Worm (Caenorhabditis elegans) whole organism, L2 larva: Measurements from ENCODE around the gene rbd-1.

Experiments used
- F13H6.1 ChIP-seq: sonication (generic microtip); optimal IDR thresholded peaks from 2 replicates; lab custom pipeline; 2016; ENCODE audit warnings: missing genetic modification characterization, missing compliant biosample characterization
- R02D3.7 ChIP-seq: fragments of 150-350 bp; optimal IDR thresholded peaks from 2 replicates; lab custom pipeline; 2014; ENCODE audit warnings: missing biosample characterization, missing genetic modification characterization
- ama-1 ChIP-seq: fragments of 150-350 bp; optimal IDR thresholded peaks from 2 replicates; lab custom pipeline; 2018; ENCODE audit warnings: inconsistent platforms
- ceh-82 ChIP-seq: fragments of 150-350 bp; optimal IDR thresholded peaks from 2 replicates; lab custom pipeline; 2014; ENCODE audit warnings: missing biosample characterization, missing genetic modification characterization
- nhr-11 ChIP-seq: fragments of 150-350 bp; optimal IDR thresholded peaks from 2 replicates; lab custom pipeline; 2014; ENCODE audit warnings: missing biosample characterization, missing genetic modification characterization
- nhr-25 ChIP-seq: fragments of 150-350 bp; sonication (generic microtip); optimal IDR thresholded peaks from 3 replicates; lab custom pipeline; 2014; ENCODE audit warnings: missing biosample characterization, missing genetic modification characterization
- unc-39 ChIP-seq: fragments of 150-350 bp; optimal IDR thresholded peaks from 2 replicates; lab custom pipeline; 2014; ENCODE audit warnings: missing biosample characterization, missing genetic modification characterization
- unc-55 ChIP-seq: fragments of 150-350 bp; sonication (generic microtip); optimal IDR thresholded peaks from 3 replicates; lab custom pipeline; 2014; ENCODE audit warnings: missing biosample characterization, missing genetic modification reagents, missing genetic modification characterization
- ztf-11 ChIP-seq: sonication (generic microtip); optimal IDR thresholded peaks from 2 replicates; lab custom pipeline; 2017; ENCODE audit warnings: missing biosample characterization, missing genetic modification characterization

DNA sequence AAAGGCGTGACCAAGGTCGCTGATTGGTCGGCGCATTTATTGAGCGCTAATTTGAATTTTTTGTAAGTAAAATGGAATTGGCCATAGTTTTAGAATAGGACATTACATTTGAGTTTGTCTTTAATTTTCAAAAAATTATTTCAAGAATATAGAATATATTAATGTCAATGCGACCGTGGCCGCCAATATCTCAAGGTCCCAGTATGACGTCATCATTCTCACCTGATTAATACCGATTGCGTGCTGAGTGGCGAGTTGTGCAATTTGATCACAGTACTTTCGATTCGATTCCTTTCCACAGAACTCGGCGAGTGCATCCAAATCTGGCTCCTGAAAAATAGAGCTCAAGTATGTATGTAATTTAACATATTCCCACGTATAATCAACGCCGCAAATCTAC is 30.9 kb downstream of the rbd-1 start:
- no peak for TF ChIP-seq nhr-11 (tag; lab: Kevin White, UChicago)
- no peak for TF ChIP-seq R02D3.7 (tag; lab: Kevin White, UChicago)
- no peak for TF ChIP-seq F13H6.1 (tag; lab: Kevin White, UChicago)
- TF ChIP-seq ceh-82 (tag; lab: Kevin White, UChicago) = no peak
- TF ChIP-seq unc-39 (tag; lab: Kevin White, UChicago) = no peak
- no peak for TF ChIP-seq ama-1 (lab: Kevin White, UChicago)
- TF ChIP-seq nhr-25 = no peak
- TF ChIP-seq ztf-11 = no peak
- TF ChIP-seq unc-55 (GFP tag; lab: Kevin White, UChicago) = no peak
